Fruit fly (Drosophila melanogaster) whole organism, adult: Measurements from ENCODE around the gene CG11679.

ENCODE experiments used
- CG11617 ChIP-seq: fragments of 200-800 bp; sonication (Bioruptor generic); optimal IDR thresholded peaks from 2 replicates; lab custom pipeline; 2017; ENCODE audit warnings: mild to moderate bottlenecking, missing biosample characterization, missing genetic modification reagents, missing genetic modification characterization
- CG12768 ChIP-seq: fragments of 200-800 bp; sonication (Bioruptor generic); optimal IDR thresholded peaks from 2 replicates; lab custom pipeline; 2017; ENCODE audit warnings: missing biosample characterization, missing genetic modification characterization, mild to moderate bottlenecking, moderate library complexity, missing genetic modification reagents
- CG14711 ChIP-seq: fragments of 200-800 bp; sonication (Bioruptor generic); optimal IDR thresholded peaks from 2 replicates; lab custom pipeline; 2018; ENCODE audit warnings: missing biosample characterization, mild to moderate bottlenecking, missing genetic modification characterization, moderate library complexity
- CG1620 ChIP-seq: fragments of 200-800 bp; sonication (Bioruptor generic); optimal IDR thresholded peaks from 2 replicates; lab custom pipeline; 2016; ENCODE audit warnings: missing biosample characterization, missing genetic modification characterization
- CG33017 ChIP-seq: fragments of 200-800 bp; sonication (Bioruptor generic); optimal IDR thresholded peaks from 2 replicates; lab custom pipeline; 2018; ENCODE audit warnings: missing biosample characterization, mild to moderate bottlenecking, missing genetic modification characterization, moderate library complexity
- CG5204 ChIP-seq: fragments of 200-800 bp; sonication (Bioruptor generic); optimal IDR thresholded peaks from 2 replicates; lab custom pipeline; 2016; ENCODE audit warnings: missing biosample characterization, missing genetic modification characterization
- CG7045 ChIP-seq: fragments of 200-800 bp; sonication (Bioruptor generic); optimal IDR thresholded peaks from 2 replicates; lab custom pipeline; 2017; ENCODE audit warnings: missing biosample characterization, mild to moderate bottlenecking, missing genetic modification characterization
- CG7101 ChIP-seq: fragments of 200-800 bp; sonication (Bioruptor generic); optimal IDR thresholded peaks from 2 replicates; lab custom pipeline; 2018; ENCODE audit warnings: missing biosample characterization, mild to moderate bottlenecking, missing genetic modification characterization, moderate library complexity
- Clk ChIP-seq: fragments of 200-800 bp; sonication (Bioruptor generic); optimal IDR thresholded peaks from 2 replicates; lab custom pipeline; 2017; ENCODE audit warnings: missing biosample characterization, missing genetic modification characterization
- Crg-1 ChIP-seq: fragments of 200-800 bp; sonication (Bioruptor generic); optimal IDR thresholded peaks from 2 replicates; lab custom pipeline; 2016; ENCODE audit warnings: missing biosample characterization, missing genetic modification characterization
- Hr96 ChIP-seq: fragments of 200-800 bp; sonication (Bioruptor generic); optimal IDR thresholded peaks from 2 replicates; lab custom pipeline; 2016; ENCODE audit warnings: missing biosample characterization, missing genetic modification characterization
- Mnt ChIP-seq: fragments of 200-800 bp; sonication (Bioruptor generic); optimal IDR thresholded peaks from 2 replicates; lab custom pipeline; 2016; ENCODE audit warnings: missing biosample characterization, mild to moderate bottlenecking, missing genetic modification characterization
- bab1 ChIP-seq: fragments of 200-800 bp; sonication (Bioruptor generic); optimal IDR thresholded peaks from 3 replicates; lab custom pipeline; 2019; ENCODE audit warnings: missing biosample characterization, mild to moderate bottlenecking, missing genetic modification characterization, moderate library complexity
- cic ChIP-seq: fragments of 200-800 bp; sonication (Bioruptor generic); optimal IDR thresholded peaks from 2 replicates; lab custom pipeline; 2017; ENCODE audit warnings: missing biosample characterization, mild to moderate bottlenecking, missing genetic modification characterization, moderate library complexity
- cnc ChIP-seq, 2 experiments: fragments of >200 bp; optimal IDR thresholded peaks; 2 replicates each; lab custom pipeline; 2017
- kay ChIP-seq: fragments of 200-800 bp; sonication (Bioruptor generic); peaks from one replicate; lab custom pipeline; 2016; ENCODE audit warnings: missing biosample characterization, missing genetic modification characterization, borderline replicate concordance
- ovo ChIP-seq: fragments of 200-800 bp; sonication (Bioruptor generic); optimal IDR thresholded peaks from 2 replicates; lab custom pipeline; 2016; ENCODE audit warnings: missing biosample characterization, missing genetic modification characterization
- pad ChIP-seq: fragments of 200-800 bp; sonication (Bioruptor generic); optimal IDR thresholded peaks from 3 replicates; lab custom pipeline; 2017; ENCODE audit warnings: missing biosample characterization, missing genetic modification characterization, mild to moderate bottlenecking, moderate library complexity, missing genetic modification reagents
- tj ChIP-seq: fragments of 200-800 bp; sonication (Bioruptor generic); optimal IDR thresholded peaks from 3 replicates; lab custom pipeline; 2017; ENCODE audit warnings: missing biosample characterization, mild to moderate bottlenecking, missing genetic modification characterization, moderate library complexity
- toe ChIP-seq: fragments of 200-800 bp; sonication (Bioruptor generic); optimal IDR thresholded peaks from 2 replicates; lab custom pipeline; 2016; ENCODE audit warnings: missing biosample characterization, missing genetic modification characterization

CG11679 gene

dm6 chrX:15758692-15759240 lies 20.0 kb upstream of the CG11679 start:
- TF ChIP-seq toe (GFP tag; lab: Kevin White, UChicago): no peak
- TF ChIP-seq kay (GFP tag; lab: Kevin White, UChicago): peak; percentile 47
- peak; percentile 32 for TF ChIP-seq CG7101 (tag; lab: Kevin White, UChicago)
- TF ChIP-seq CG12768 (GFP tag; lab: Kevin White, UChicago): no peak
- no peak for TF ChIP-seq CG11617
- TF ChIP-seq Crg-1 (GFP tag; lab: Kevin White, UChicago): peak; percentile 5
- TF ChIP-seq CG1620 (GFP tag; lab: Kevin White, UChicago): no peak
- TF ChIP-seq CG7045 (GFP tag; lab: Kevin White, UChicago): no peak
- no peak for TF ChIP-seq CG33017
- peak; percentile 22 for TF ChIP-seq Mnt
- peak; percentile 26 for TF ChIP-seq cic (GFP tag; lab: Kevin White, UChicago)

DNA sequence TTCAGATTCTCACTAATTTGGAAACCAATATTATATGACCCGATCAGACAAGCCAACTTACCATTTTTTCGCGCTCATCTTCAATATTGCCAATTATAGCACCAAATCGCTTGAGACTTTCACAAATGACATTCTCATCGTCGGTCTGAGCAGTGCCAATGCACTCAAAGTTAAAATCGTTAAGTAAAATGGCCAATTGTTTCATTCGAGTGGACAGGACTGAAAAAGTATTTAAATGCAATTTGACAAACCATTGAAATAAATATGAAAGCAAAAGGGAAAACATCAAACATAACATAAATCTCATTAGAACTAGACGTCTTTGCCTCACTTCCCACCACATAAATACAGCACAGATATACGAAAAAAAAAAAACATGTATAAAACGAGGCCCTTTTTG lies 17.3 kb upstream of the CG11679 start, which contains the start of gene CG8260:
Gene CG8260, plus strand, starts transcription at position 301 of the 400 bp plus-strand sequence.
- TF ChIP-seq cnc (optimal IDR thresholded peaks at IDR 0.05; lab: Kevin White, UChicago): no peak

- TF ChIP-seq Mnt (peak; percentile 85), toe (GFP tag; lab: Kevin White, UChicago) (no peak), kay (GFP tag; lab: Kevin White, UChicago) (peak; percentile 93), cnc (optimal IDR thresholded peaks at IDR 0.05; lab: Kevin White, UChicago) (no peak), CG7101 (tag; lab: Kevin White, UChicago) (peak; percentile 4), ovo (peak; percentile 2), CG7045 (GFP tag; lab: Kevin White, UChicago) (no peak), pad (GFP tag; lab: Kevin White, UChicago) (no peak), Clk (no peak), Hr96 (GFP tag; lab: Kevin White, UChicago) (no peak), cic (GFP tag; lab: Kevin White, UChicago) (no peak), CG1620 (GFP tag; lab: Kevin White, UChicago) (peak; percentile 37), Crg-1 (GFP tag; lab: Kevin White, UChicago) (no peak), bab1 (GFP tag; lab: Kevin White, UChicago) (peak; percentile 68)
These were observed 10.2 kb upstream of the CG11679 start, which contains the start of gene Mvd for dm6 chrX:15748945-15749344. Gene Mvd, plus strand, starts transcription at chrX:15749166.

- TF ChIP-seq CG1620 (GFP tag; lab: Kevin White, UChicago) (no peak), Mnt (peak; percentile 4), kay (GFP tag; lab: Kevin White, UChicago) (peak; percentile 88)
These were observed 8.0 kb upstream of the CG11679 start for dm6 chrX:15746682-15747196.

- peak; percentile 49 for TF ChIP-seq CG11617
- TF ChIP-seq tj (GFP tag; lab: Kevin White, UChicago): peak; percentile 18
- peak; percentile 21 for TF ChIP-seq CG1620 (GFP tag; lab: Kevin White, UChicago)
- no peak for TF ChIP-seq CG7045 (GFP tag; lab: Kevin White, UChicago)
- TF ChIP-seq bab1 (GFP tag; lab: Kevin White, UChicago): no peak
- TF ChIP-seq CG7101 (tag; lab: Kevin White, UChicago): peak; percentile 49
- TF ChIP-seq ovo: peak; percentile 22
- peak; percentile 34 for TF ChIP-seq Mnt
- TF ChIP-seq CG12768 (GFP tag; lab: Kevin White, UChicago): peak; percentile 5
- TF ChIP-seq toe (GFP tag; lab: Kevin White, UChicago): no peak
These were observed 7.3 kb upstream of the CG11679 start, which contains the start of the genes CG8944 and CCT6 for dm6 chrX:15745905-15746681. Gene CG8944, minus strand, starts transcription at chrX:15746231. Gene CCT6, plus strand, starts transcription at chrX:15746648.

dm6 chrX:15740881-15741280 lies 2.1 kb upstream of the CG11679 start:
- TF ChIP-seq tj (GFP tag; lab: Kevin White, UChicago) (peak; percentile 5), CG14711 (tag; lab: Kevin White, UChicago) (peak; percentile 33), CG7101 (tag; lab: Kevin White, UChicago) (peak; percentile 31), cnc (optimal IDR thresholded peaks at IDR 0.05; lab: Kevin White, UChicago) (peak; percentile 97 to 100), toe (GFP tag; lab: Kevin White, UChicago) (no peak), CG5204 (GFP tag; lab: Kevin White, UChicago) (no peak)

DNA sequence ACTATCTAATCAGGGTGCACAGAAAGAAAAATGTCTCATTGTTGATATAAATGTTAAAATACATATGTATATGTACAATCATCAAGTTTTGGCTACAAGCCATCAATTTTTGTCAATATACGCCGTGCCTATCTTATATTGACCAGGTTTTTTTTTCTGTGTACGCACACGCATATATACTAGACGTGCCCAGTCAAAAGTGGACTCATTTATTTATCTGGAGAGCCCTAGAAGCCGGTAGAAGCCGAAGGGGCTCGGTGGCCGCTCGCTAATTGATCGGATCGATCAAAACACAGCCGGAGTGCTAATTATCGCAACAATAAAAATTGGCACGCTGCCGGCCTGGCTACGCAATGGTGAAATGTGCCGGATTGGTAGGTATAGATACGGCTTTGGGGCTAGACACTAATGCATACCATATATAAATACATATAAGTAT lies 1.6 kb upstream of the CG11679 start:
- TF ChIP-seq pad (GFP tag; lab: Kevin White, UChicago) (peak; percentile 46), CG7101 (tag; lab: Kevin White, UChicago) (peak; percentile 87), CG12768 (GFP tag; lab: Kevin White, UChicago) (peak; percentile 63), kay (GFP tag; lab: Kevin White, UChicago) (no peak), Hr96 (GFP tag; lab: Kevin White, UChicago) (no peak), CG11617 (peak; percentile 76), tj (GFP tag; lab: Kevin White, UChicago) (no peak), CG1620 (GFP tag; lab: Kevin White, UChicago) (no peak), CG7045 (GFP tag; lab: Kevin White, UChicago) (peak; percentile 31), CG33017 (peak; percentile 69), CG14711 (tag; lab: Kevin White, UChicago) (peak; percentile 78), ovo (no peak), cnc (optimal IDR thresholded peaks at IDR 0.05; lab: Kevin White, UChicago) (no peak), Crg-1 (GFP tag; lab: Kevin White, UChicago) (peak; percentile 7), CG5204 (GFP tag; lab: Kevin White, UChicago) (no peak), toe (GFP tag; lab: Kevin White, UChicago) (no peak), bab1 (GFP tag; lab: Kevin White, UChicago) (peak; percentile 19), Clk (peak; percentile 14), cic (GFP tag; lab: Kevin White, UChicago) (peak; percentile 44), Mnt (peak; percentile 48)
